Worm (Caenorhabditis elegans) whole organism, young adult: ENCODE measurements around the gene ida-1.

Experiments
- Y53G8AR.9 ChIP-seq: fragments of 200-800 bp; sonication (Bioruptor generic); conservative IDR thresholded peaks from 2 replicates; pipeline ENCODE4 v1.3.6; 2022; ENCODE audit warnings: missing genetic modification reagents, missing genetic modification characterization, missing compliant biosample characterization
- Y56A3A.18 ChIP-seq: fragments of 200-800 bp; sonication (Bioruptor generic); IDR thresholded peaks from 2 replicates; pipeline ENCODE4 v1.3.6; 2022; ENCODE audit warnings: missing genetic modification reagents, missing genetic modification characterization, missing compliant biosample characterization
- bed-1 ChIP-seq: fragments of 200-800 bp; sonication (Bioruptor generic); IDR thresholded peaks from 2 replicates; pipeline ENCODE4 v1.3.6; 2022; ENCODE audit warnings: missing genetic modification reagents, missing genetic modification characterization, missing compliant biosample characterization
- ets-4 ChIP-seq: fragments of 200-800 bp; sonication (Bioruptor generic); optimal IDR thresholded peaks from 2 replicates; lab custom pipeline; 2018; ENCODE audit warnings: mild to moderate bottlenecking, missing genetic modification characterization, missing compliant biosample characterization
- hrde-1 ChIP-seq: sonication (generic microtip); optimal IDR thresholded peaks from 2 replicates; lab custom pipeline; 2016; ENCODE audit warnings: missing genetic modification characterization, mild to moderate bottlenecking, missing compliant biosample characterization, moderate library complexity, missing genotype, missing genetic modification reagents, borderline replicate concordance
- lir-1 ChIP-seq: fragments of 200-800 bp; sonication (Bioruptor generic); conservative IDR thresholded peaks from 2 replicates; pipeline ENCODE4 v1.3.6; 2022; ENCODE audit warnings: missing genetic modification reagents, missing genetic modification characterization, missing compliant biosample characterization
- madf-10 ChIP-seq: sonication (generic microtip); optimal IDR thresholded peaks from 2 replicates; lab custom pipeline; 2016; ENCODE audit warnings: mild to moderate bottlenecking, missing genetic modification characterization, missing compliant biosample characterization
- nhr-90 ChIP-seq: sonication (generic microtip); optimal IDR thresholded peaks from 2 replicates; lab custom pipeline; 2016; ENCODE audit warnings: missing genotype, mild to moderate bottlenecking, missing genetic modification characterization, missing compliant biosample characterization
- pbrm-1 ChIP-seq: fragments of 200-800 bp; sonication (Bioruptor generic); IDR thresholded peaks from 2 replicates; pipeline ENCODE4 v1.3.6; 2022; ENCODE audit warnings: missing genetic modification reagents, missing genetic modification characterization, missing compliant biosample characterization
- rpc-1 ChIP-seq, 2 experiments: fragments of 150-350 bp in 1 of 2; sonication (generic microtip) in 1 of 2; optimal IDR thresholded peaks; 2 replicates each; lab custom pipeline; 2014 to 2018; ENCODE audit warnings: missing biosample characterization in 1 of 2, missing genetic modification characterization in 1 of 2, missing genetic modification reagents in 1 of 2, missing genotype in 1 of 2
- sdz-38 ChIP-seq: sonication (generic microtip); optimal IDR thresholded peaks from 2 replicates; lab custom pipeline; 2016; ENCODE audit warnings: missing genotype, missing genetic modification characterization, missing compliant biosample characterization
- unc-62 ChIP-seq: fragments of 150-350 bp; optimal IDR thresholded peaks from 2 replicates; lab custom pipeline; 2014; ENCODE audit warnings: missing biosample characterization, missing genetic modification reagents, missing genetic modification characterization
- ztf-18 ChIP-seq: sonication (generic microtip); optimal IDR thresholded peaks from 2 replicates; lab custom pipeline; 2016; ENCODE audit warnings: missing genotype, mild to moderate bottlenecking, missing genetic modification characterization, missing compliant biosample characterization
- ztf-28 ChIP-seq: fragments of 200-800 bp; sonication (Bioruptor generic); IDR thresholded peaks from 2 replicates; pipeline ENCODE4 v1.3.6; 2022; ENCODE audit warnings: missing genetic modification reagents, missing genetic modification characterization, missing compliant biosample characterization

- TF ChIP-seq unc-62 (no peak), nhr-90 (tag; lab: Kevin White, UChicago) (peak; percentile 50), madf-10 (tag; lab: Kevin White, UChicago) (peak; percentile 48), ztf-18 (peak; percentile 70), Y53G8AR.9 (GFP tag; lab: Robert Waterston, UW) (no peak; the same call in 1 of the 2 replicates), rpc-1 (optimal IDR thresholded peaks at IDR 0.05; lab: Kevin White, UChicago) (peak; percentile 77), rpc-1 (tag; optimal IDR thresholded peaks at IDR 0.05; lab: Kevin White, UChicago) (peak; percentile 87), ets-4 (GFP tag; lab: Kevin White, UChicago) (no peak), Y56A3A.18 (0 out of 2 replicates have a peak, but pooled peaks have one; percentile 44), ztf-28 (GFP tag; lab: Robert Waterston, UW) (no peak), hrde-1 (tag; lab: Kevin White, UChicago) (peak; percentile 21), pbrm-1 (GFP tag; lab: Robert Waterston, UW) (0 out of 2 replicates have a peak, but pooled peaks have one; percentile 45), lir-1 (GFP tag; lab: Robert Waterston, UW) (no peak), bed-1 (GFP tag; lab: Robert Waterston, UW) (no peak), sdz-38 (tag; lab: Kevin White, UChicago) (no peak)
Measured at ce11 chrIII:5761886-5762285, 6.5 kb downstream of the ida-1 start.
